Worm (Caenorhabditis elegans) whole organism, L3 larva: ENCODE data around the gene ugt-56.

Experiments used
- ZK546.5 ChIP-seq: sonication (generic microtip); optimal IDR thresholded peaks from 2 replicates; lab custom pipeline; 2017; ENCODE audit warnings: missing biosample characterization, missing genetic modification characterization
- ceh-9 ChIP-seq: sonication (generic microtip); optimal IDR thresholded peaks from 2 replicates; lab custom pipeline; 2018; ENCODE audit warnings: missing biosample characterization, missing genetic modification characterization
- pha-4 ChIP-seq: fragments of 150-350 bp; optimal IDR thresholded peaks from 2 replicates; lab custom pipeline; 2014; ENCODE audit warnings: missing biosample characterization, missing genetic modification reagents, missing genetic modification characterization
- tbx-2 ChIP-seq: sonication (generic microtip); optimal IDR thresholded peaks from 2 replicates; lab custom pipeline; 2016; ENCODE audit warnings: mild to moderate bottlenecking, missing genetic modification characterization, missing compliant biosample characterization
- zag-1 ChIP-seq: fragments of 150-350 bp; optimal IDR thresholded peaks from 2 replicates; lab custom pipeline; 2014; ENCODE audit warnings: missing biosample characterization, missing genetic modification characterization

DNA sequence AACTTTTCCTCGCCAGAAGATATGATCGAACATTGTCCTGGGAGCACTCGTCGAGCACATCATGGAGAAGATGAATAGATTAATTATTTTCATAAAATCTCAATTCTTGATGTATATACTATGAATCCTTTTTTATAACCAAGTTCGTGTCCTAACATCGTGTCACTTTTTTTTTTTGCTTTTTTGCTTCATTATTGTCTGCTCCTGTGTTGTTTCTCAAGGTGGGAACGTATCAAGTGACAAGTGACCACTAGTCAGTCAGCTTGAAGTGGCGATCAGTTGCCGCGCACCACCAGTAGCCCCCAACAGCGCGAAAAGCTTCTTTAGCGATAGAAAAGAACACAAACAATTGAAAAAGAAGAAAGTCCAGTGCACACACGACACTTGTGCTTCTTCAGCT lies 6.5 kb upstream of the ugt-56 start, which contains the start of gene lrx-1:
- TF ChIP-seq zag-1 (no peak), tbx-2 (tag; lab: Kevin White, UChicago) (no peak), ceh-9 (no peak), ZK546.5 (tag; lab: Kevin White, UChicago) (no peak), pha-4 (no peak)
